Worm (Caenorhabditis elegans) whole organism, late embryonic: ENCODE measurements around the gene nhr-171.

Experiments
- C38D4.7 ChIP-seq: fragments of 200-800 bp; sonication (Bioruptor generic); optimal IDR thresholded peaks from 2 replicates; lab custom pipeline; 2018; ENCODE audit warnings: mild to moderate bottlenecking, missing genetic modification characterization, moderate library complexity, missing compliant biosample characterization
- ets-4 ChIP-seq: sonication (generic microtip); optimal IDR thresholded peaks from 2 replicates; lab custom pipeline; 2016; ENCODE audit warnings: missing genetic modification characterization, missing compliant biosample characterization
- fkh-10 ChIP-seq: fragments of 150-350 bp; optimal IDR thresholded peaks from 2 replicates; lab custom pipeline; 2014; ENCODE audit warnings: missing biosample characterization, missing genetic modification reagents, missing genetic modification characterization
- gmeb-2 ChIP-seq: sonication (generic microtip); optimal IDR thresholded peaks from 2 replicates; lab custom pipeline; 2016; ENCODE audit warnings: missing genetic modification characterization, inconsistent platforms, missing compliant biosample characterization
- pax-1 ChIP-seq: fragments of 150-350 bp; optimal IDR thresholded peaks from 2 replicates; lab custom pipeline; 2014; ENCODE audit warnings: missing biosample characterization, missing genetic modification characterization
- pqm-1 ChIP-seq: sonication (generic microtip); optimal IDR thresholded peaks from 2 replicates; lab custom pipeline; 2016; ENCODE audit warnings: missing genetic modification characterization, missing compliant biosample characterization
- ref-2 ChIP-seq: sonication (generic microtip); optimal IDR thresholded peaks from 2 replicates; lab custom pipeline; 2016; ENCODE audit warnings: missing genetic modification characterization, missing compliant biosample characterization
- sox-4 ChIP-seq: sonication (generic microtip); optimal IDR thresholded peaks from 2 replicates; lab custom pipeline; 2017; ENCODE audit warnings: mild to moderate bottlenecking, missing genetic modification characterization, inconsistent platforms, missing compliant biosample characterization

- TF ChIP-seq pqm-1 (tag; lab: Kevin White, UChicago) (no peak), ref-2 (tag; lab: Kevin White, UChicago) (no peak), sox-4 (no peak), pax-1 (tag; lab: Kevin White, UChicago) (no peak), C38D4.7 (GFP tag; lab: Kevin White, UChicago) (no peak), gmeb-2 (no peak), fkh-10 (no peak), ets-4 (tag; lab: Kevin White, UChicago) (no peak)
Measured at ce11 chrV:7523392-7523791, 11.8 kb downstream of the nhr-171 start, which contains the start of gene C54F6.6.
